Worm (Caenorhabditis elegans) whole organism, early embryonic: Measurements from ENCODE around the gene ptr-5.

Experiments
- ets-7 ChIP-seq: sonication (generic microtip); optimal IDR thresholded peaks from 2 replicates; lab custom pipeline; 2016; ENCODE audit warnings: missing genotype, missing genetic modification characterization, missing compliant biosample characterization
- flt-1 ChIP-seq: fragments of 200-800 bp; sonication (Bioruptor generic); IDR thresholded peaks from 2 replicates; pipeline ENCODE4 v1.3.6; 2022; ENCODE audit warnings: missing genetic modification characterization, missing compliant biosample characterization
- hmg-4 ChIP-seq: fragments of 200-800 bp; sonication (Bioruptor generic); optimal IDR thresholded peaks from 2 replicates; lab custom pipeline; 2018; ENCODE audit warnings: mild to moderate bottlenecking, missing genetic modification characterization, missing compliant biosample characterization
- tbx-11 ChIP-seq: fragments of 200-800 bp; sonication (Bioruptor generic); IDR thresholded peaks from 2 replicates; pipeline ENCODE4 v1.3.6; 2022; ENCODE audit warnings: missing genetic modification characterization, missing compliant biosample characterization

- no peak for TF ChIP-seq hmg-4
- no peak for TF ChIP-seq ets-7
- no peak for TF ChIP-seq flt-1 (GFP tag; lab: Robert Waterston, UW)
- TF ChIP-seq tbx-11 (GFP tag; lab: Robert Waterston, UW) = no peak
Measured at ce11 chrX:17369514-17369913, 51.1 kb downstream of the ptr-5 start.
